Fruit fly (Drosophila melanogaster): ENCODE data around the gene Acbp5.

Acbp5 gene

DNA sequence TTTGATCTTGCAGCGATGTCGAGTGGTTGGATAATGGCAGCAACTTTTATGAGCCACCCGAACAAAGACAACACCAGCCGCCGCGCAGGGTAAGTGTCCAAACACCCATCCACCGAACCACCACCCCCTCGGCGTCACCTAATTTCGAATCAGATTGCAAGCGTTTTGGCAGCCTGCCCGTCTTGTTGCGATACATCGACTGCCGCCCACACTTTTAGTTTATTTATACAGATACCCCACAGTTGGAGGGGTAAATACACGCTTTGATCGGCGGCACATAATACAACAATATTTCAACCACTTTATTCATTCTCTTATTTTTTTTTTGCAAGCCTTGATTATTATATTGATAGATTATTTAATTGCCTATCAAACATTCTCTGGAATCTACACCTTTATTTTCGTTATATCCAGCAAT is 25.3 kb downstream of the Acbp5 start (continued):
- peak; percentile 27 for TF ChIP-seq CG18599 (GFP tag; optimal IDR thresholded peaks at IDR 0.05)
- 0 out of 2 replicates have a peak, but pooled peaks have one; percentile 46 for TF ChIP-seq CG17328 (GFP tag; IDR thresholded peaks at IDR 0.05)
- peak; percentile 39 for TF ChIP-seq Hsf (GFP tag; optimal IDR thresholded peaks at IDR 0.05)
- TF ChIP-seq Usf (GFP tag; optimal IDR thresholded peaks at IDR 0.05): no peak
- TF ChIP-seq Bdp1 (GFP tag; optimal IDR thresholded peaks at IDR 0.05): peak; percentile 23
- TF ChIP-seq ci (GFP tag; IDR thresholded peaks at IDR 0.05): peak; percentile 66; the same call in 2 of the 3 replicates
- no peak for TF ChIP-seq CG8281 (tag; optimal IDR thresholded peaks at IDR 0.05)
- TF ChIP-seq crp (GFP tag; optimal IDR thresholded peaks at IDR 0.05): no peak
- no peak for TF ChIP-seq CG1602 (GFP tag; optimal IDR thresholded peaks at IDR 0.05)
- peak; percentile 47 for TF ChIP-seq CG18619 (GFP tag; optimal IDR thresholded peaks at IDR 0.05)
- TF ChIP-seq Hey (tag; optimal IDR thresholded peaks at IDR 0.05): peak; percentile 61
- TF ChIP-seq sd (tag; optimal IDR thresholded peaks at IDR 0.05): no peak
- TF ChIP-seq CG8944 (GFP tag; optimal IDR thresholded peaks at IDR 0.05): peak; percentile 28
- TF ChIP-seq CG18262 (tag; optimal IDR thresholded peaks at IDR 0.05): peak; percentile 1
- peak; percentile 26 for TF ChIP-seq odd (GFP tag; optimal IDR thresholded peaks at IDR 0.05)
- TF ChIP-seq Hr3 (GFP tag; optimal IDR thresholded peaks at IDR 0.05): peak; percentile 17
- peak; percentile 52 for TF ChIP-seq Xbp1 (GFP tag; optimal IDR thresholded peaks at IDR 0.05)
- peak; percentile 74 for TF ChIP-seq CG14441 (GFP tag; IDR thresholded peaks at IDR 0.05)
- TF ChIP-seq da (GFP tag; optimal IDR thresholded peaks at IDR 0.05): no peak
- no peak for TF ChIP-seq nerfin-1 (tag; optimal IDR thresholded peaks at IDR 0.05)
- no peak for TF ChIP-seq gt (GFP tag; IDR thresholded peaks at IDR 0.05)
- TF ChIP-seq dimm (GFP tag; IDR thresholded peaks at IDR 0.05): no peak
- TF ChIP-seq Dll (GFP tag; IDR thresholded peaks at IDR 0.05; ENCODE audit: partially characterized antibody): 0 out of 4 replicates have a peak, but pooled peaks have one; percentile 46
- peak; percentile 64 for TF ChIP-seq so (GFP tag; IDR thresholded peaks at IDR 0.05)
- TF ChIP-seq CG10959 (GFP tag; IDR thresholded peaks at IDR 0.05): no peak
- no peak for TF ChIP-seq trem (tag; optimal IDR thresholded peaks at IDR 0.05)
- TF ChIP-seq lilli (GFP tag; optimal IDR thresholded peaks at IDR 0.05): peak; percentile 50
- no peak for TF ChIP-seq Hand (GFP tag; optimal IDR thresholded peaks at IDR 0.05)
- TF ChIP-seq Ptx1 (GFP tag; IDR thresholded peaks at IDR 0.05): peak; percentile 68
- peak; percentile 43 for TF ChIP-seq PHDP (tag; optimal IDR thresholded peaks at IDR 0.05)
- TF ChIP-seq TFAM (GFP tag; optimal IDR thresholded peaks at IDR 0.05): no peak
- TF ChIP-seq CG12219 (GFP tag; optimal IDR thresholded peaks at IDR 0.05): no peak
- no peak for TF ChIP-seq pita (GFP tag; optimal IDR thresholded peaks at IDR 0.05)
- no peak for TF ChIP-seq hkb (optimal IDR thresholded peaks at IDR 0.05)
- TF ChIP-seq hkb (GFP tag; IDR thresholded peaks at IDR 0.05): 0 out of 2 replicates have a peak, but pooled peaks have one; percentile 28
- peak; percentile 43 for TF ChIP-seq ssp (GFP tag; IDR thresholded peaks at IDR 0.05)
- TF ChIP-seq ind (GFP tag; optimal IDR thresholded peaks at IDR 0.05): no peak
- TF ChIP-seq Myb (GFP tag; optimal IDR thresholded peaks at IDR 0.05): no peak
- TF ChIP-seq Poxn (GFP tag; IDR thresholded peaks at IDR 0.05): no peak
- TF ChIP-seq CG17385 (GFP tag; optimal IDR thresholded peaks at IDR 0.05): peak; percentile 54
- no peak for TF ChIP-seq CG7987 (GFP tag; optimal IDR thresholded peaks at IDR 0.05)
- no peak for TF ChIP-seq CG10147 (GFP tag; optimal IDR thresholded peaks at IDR 0.05)
- TF ChIP-seq CG11695 (GFP tag; IDR thresholded peaks at IDR 0.05): 0 out of 3 replicates have a peak, but pooled peaks have one; percentile 49
- peak; percentile 21 for TF ChIP-seq CG1603 (tag; optimal IDR thresholded peaks at IDR 0.05)
- no peak for TF ChIP-seq CG9876 (GFP tag; optimal IDR thresholded peaks at IDR 0.05)
- peak; percentile 56; the same call in 1 of the 3 replicates for TF ChIP-seq CG6175 (GFP tag; IDR thresholded peaks at IDR 0.05)
- TF ChIP-seq H15 (GFP tag; IDR thresholded peaks at IDR 0.05): peak; percentile 56; the same call in 1 of the 3 replicates
- TF ChIP-seq B-H1 (GFP tag; IDR thresholded peaks at IDR 0.05): peak; percentile 32; the same call in 2 of the 3 replicates
- no peak for TF ChIP-seq CG5245 (GFP tag; optimal IDR thresholded peaks at IDR 0.05)
- peak; percentile 41; the same call in 1 of the 2 replicates for TF ChIP-seq NFAT (GFP tag; IDR thresholded peaks at IDR 0.05)
- TF ChIP-seq CG12155 (GFP tag; optimal IDR thresholded peaks at IDR 0.05): peak; percentile 49

All from whole organism, embryonic.